Worm (Caenorhabditis elegans) whole organism, L3 larva: ENCODE data around the gene ZC262.2.

Experiments used
- ceh-82 ChIP-seq: fragments of 150-350 bp; optimal IDR thresholded peaks from 2 replicates; lab custom pipeline; 2014; ENCODE audit warnings: missing biosample characterization, missing genetic modification characterization
- fkh-10 ChIP-seq: sonication (generic microtip); optimal IDR thresholded peaks from 2 replicates; lab custom pipeline; 2017; ENCODE audit warnings: missing biosample characterization, missing genetic modification reagents, missing genetic modification characterization
- lin-15B ChIP-seq: fragments of 150-350 bp; optimal IDR thresholded peaks from 2 replicates; lab custom pipeline; 2014; ENCODE audit warnings: missing biosample characterization, missing genetic modification characterization
- mdl-1 ChIP-seq: fragments of 150-350 bp; optimal IDR thresholded peaks from 2 replicates; lab custom pipeline; 2014; ENCODE audit warnings: missing biosample characterization, missing genetic modification characterization
- nhr-11 ChIP-seq: fragments of 150-350 bp; optimal IDR thresholded peaks from 2 replicates; lab custom pipeline; 2014; ENCODE audit warnings: missing biosample characterization, missing genetic modification characterization
- unc-62 ChIP-seq: fragments of 150-350 bp; sonication (generic microtip); optimal IDR thresholded peaks from 4 replicates; lab custom pipeline; 2014; ENCODE audit warnings: missing biosample characterization, missing genetic modification reagents, missing genetic modification characterization
- zag-1 ChIP-seq: fragments of 150-350 bp; optimal IDR thresholded peaks from 2 replicates; lab custom pipeline; 2014; ENCODE audit warnings: missing biosample characterization, missing genetic modification characterization
- ztf-11 ChIP-seq: fragments of 150-350 bp; optimal IDR thresholded peaks from 2 replicates; lab custom pipeline; 2014; ENCODE audit warnings: missing biosample characterization, missing genetic modification characterization

ce11 chrIII:8299734-8300133 lies 32.1 kb upstream of the ZC262.2 start:
- TF ChIP-seq nhr-11 (tag; lab: Kevin White, UChicago) (no peak), fkh-10 (GFP tag; lab: Kevin White, UChicago) (no peak), ztf-11 (no peak), unc-62 (GFP tag; lab: Kevin White, UChicago) (no peak), mdl-1 (no peak), lin-15B (no peak), ceh-82 (tag; lab: Kevin White, UChicago) (no peak), zag-1 (tag; lab: Kevin White, UChicago) (no peak)
